Fruit fly (Drosophila melanogaster): ENCODE results near the gene CG12684.

CG12684 gene

dm6 chrX:4529909-4530308, 41.8 kb downstream of the CG12684 start, which contains the start of gene CG3556 (continued):
- TF ChIP-seq Tbp (GFP tag; optimal IDR thresholded peaks at IDR 0.05), result no peak
- TF ChIP-seq stwl (tag; optimal IDR thresholded peaks at IDR 0.05), result peak; percentile 92
- TF ChIP-seq Trl (optimal IDR thresholded peaks at IDR 0.05), result no peak
- peak; percentile 44 for TF ChIP-seq Trl (GFP tag; optimal IDR thresholded peaks at IDR 0.05)
- TF ChIP-seq CG4854 (GFP tag; optimal IDR thresholded peaks at IDR 0.05), result peak; percentile 33
- peak; percentile 35 for TF ChIP-seq CG6813 (GFP tag; optimal IDR thresholded peaks at IDR 0.05)
- peak; percentile 19 for TF ChIP-seq CG9817 (tag; optimal IDR thresholded peaks at IDR 0.05)
- peak; percentile 26 for TF ChIP-seq sens (GFP tag)
- TF ChIP-seq CG2889 (GFP tag; IDR thresholded peaks at IDR 0.05), result no peak
- no peak for TF ChIP-seq Adf1 (GFP tag; IDR thresholded peaks at IDR 0.05)
- peak; percentile 26 for TF ChIP-seq pum (GFP tag; optimal IDR thresholded peaks at IDR 0.05)
- TF ChIP-seq Dek (tag; optimal IDR thresholded peaks at IDR 0.05), result no peak
- no peak for TF ChIP-seq CG9437 (GFP tag; optimal IDR thresholded peaks at IDR 0.05)
- peak; percentile 5 for TF ChIP-seq Hr3 (GFP tag; optimal IDR thresholded peaks at IDR 0.05)
- peak; percentile 27 for TF ChIP-seq CG1602 (GFP tag; optimal IDR thresholded peaks at IDR 0.05)
- peak; percentile 94 for TF ChIP-seq E2f2 (GFP tag; IDR thresholded peaks at IDR 0.05)
- TF ChIP-seq CG6854 (GFP tag; optimal IDR thresholded peaks at IDR 0.05), result no peak
- no peak for TF ChIP-seq insv (GFP tag; optimal IDR thresholded peaks at IDR 0.05)
- TF ChIP-seq pfk (GFP tag; optimal IDR thresholded peaks at IDR 0.05), result peak; percentile 1
- no peak for TF ChIP-seq CG4820 (GFP tag; optimal IDR thresholded peaks at IDR 0.05)
- TF ChIP-seq tx (GFP tag; optimal IDR thresholded peaks at IDR 0.05), result no peak
- no peak for TF ChIP-seq CG7745 (tag; optimal IDR thresholded peaks at IDR 0.05)
- peak; percentile 60 for TF ChIP-seq CG3847 (GFP tag; IDR thresholded peaks at IDR 0.05)
- TF ChIP-seq Ada2b (GFP tag; IDR thresholded peaks at IDR 0.05), result no peak
- TF ChIP-seq ci (GFP tag; IDR thresholded peaks at IDR 0.05), result peak; percentile 88
- no peak for TF ChIP-seq wor (GFP tag; IDR thresholded peaks at IDR 0.05)
- peak; percentile 10 for TF ChIP-seq disco-r (GFP tag; optimal IDR thresholded peaks at IDR 0.05)
- no peak for TF ChIP-seq CG17568 (GFP tag; optimal IDR thresholded peaks at IDR 0.05)
- no peak for TF ChIP-seq Atf-2 (GFP tag; optimal IDR thresholded peaks at IDR 0.05)
- TF ChIP-seq luna (GFP tag; optimal IDR thresholded peaks at IDR 0.05), result no peak
- TF ChIP-seq h (optimal IDR thresholded peaks at IDR 0.05), result peak; percentile 4
- no peak for TF ChIP-seq tll (GFP tag; optimal IDR thresholded peaks at IDR 0.05)
- no peak for TF ChIP-seq MESR4 (GFP tag; optimal IDR thresholded peaks at IDR 0.05)
- no peak for TF ChIP-seq CG8478 (optimal IDR thresholded peaks at IDR 0.05)
- TF ChIP-seq CG6272 (GFP tag; IDR thresholded peaks at IDR 0.05), result peak; percentile 39; the same call in 1 of the 2 replicates
- no peak for TF ChIP-seq CG7357 (GFP tag; IDR thresholded peaks at IDR 0.05)
- TF ChIP-seq gcm2 (GFP tag; optimal IDR thresholded peaks at IDR 0.05), result no peak
- TF ChIP-seq CG13123 (GFP tag; optimal IDR thresholded peaks at IDR 0.05), result peak; percentile 16
- TF ChIP-seq CG2199 (GFP tag; IDR thresholded peaks at IDR 0.05), result no peak
- no peak for TF ChIP-seq crc (GFP tag; optimal IDR thresholded peaks at IDR 0.05)
- TF ChIP-seq TFAM (GFP tag; optimal IDR thresholded peaks at IDR 0.05), result no peak
- no peak; the same call in 1 of the 3 replicates for TF ChIP-seq B-H1 (GFP tag; IDR thresholded peaks at IDR 0.05)
- no peak for TF ChIP-seq maf-S (GFP tag; optimal IDR thresholded peaks at IDR 0.05)
- peak; percentile 56 for TF ChIP-seq hkb (optimal IDR thresholded peaks at IDR 0.05)
- TF ChIP-seq hkb (GFP tag; IDR thresholded peaks at IDR 0.05), result peak; percentile 51
- TF ChIP-seq CG16863 (GFP tag; optimal IDR thresholded peaks at IDR 0.05), result peak; percentile 33
- TF ChIP-seq run (tag; optimal IDR thresholded peaks at IDR 0.05), result no peak
- peak; percentile 76 for TF ChIP-seq nerfin-2 (GFP tag; IDR thresholded peaks at IDR 0.05; ENCODE audit: partially characterized antibody)
- peak; percentile 37; the same call in 1 of the 2 replicates for TF ChIP-seq CG14667 (GFP tag; IDR thresholded peaks at IDR 0.05)
- no peak for TF ChIP-seq hth (optimal IDR thresholded peaks at IDR 0.05)
- peak in 1 of 2 experiments; percentile 36 for TF ChIP-seq Pdp1 (GFP tag; optimal IDR thresholded peaks at IDR 0.05)
- peak; percentile 37; the same call in 1 of the 2 replicates for TF ChIP-seq HLH3B (GFP tag; IDR thresholded peaks at IDR 0.05)
- TF ChIP-seq fd102C (GFP tag; optimal IDR thresholded peaks at IDR 0.05), result no peak
- peak; percentile 29; the same call in 1 of the 2 replicates for TF ChIP-seq Rx (GFP tag; IDR thresholded peaks at IDR 0.05)

Measured in whole organism, embryonic.